Fruit fly (Drosophila melanogaster) whole organism, embryonic: ENCODE results near the gene Tpst.

ENCODE experiments used
- Atf-2 ChIP-seq: fragments of 200-800 bp; sonication (Bioruptor generic); optimal IDR thresholded peaks from 2 replicates; lab custom pipeline; 2016; ENCODE audit warnings: missing biosample characterization, missing genetic modification characterization
- Bgb ChIP-seq: fragments of 200-800 bp; sonication (Bioruptor generic); IDR thresholded peaks from 2 replicates; pipeline ENCODE4 v1.3.6; 2022; ENCODE audit warnings: missing biosample characterization, missing genetic modification characterization; ENCODE audit not compliant: partially characterized antibody
- CG10979 ChIP-seq: fragments of 200-800 bp; sonication (Bioruptor generic); optimal IDR thresholded peaks from 2 replicates; lab custom pipeline; 2018; ENCODE audit warnings: missing biosample characterization, mild to moderate bottlenecking, missing genetic modification characterization, moderate library complexity
- CG11093 ChIP-seq: fragments of 200-800 bp; sonication (Bioruptor generic); IDR thresholded peaks from 3 replicates; pipeline ENCODE4 v1.3.6; 2022; ENCODE audit warnings: missing biosample characterization, missing genetic modification characterization
- CG11398 ChIP-seq: fragments of 200-800 bp; sonication (Bioruptor generic); optimal IDR thresholded peaks from 2 replicates; lab custom pipeline; 2016; ENCODE audit warnings: missing biosample characterization, missing genetic modification characterization
- CG1233 ChIP-seq: fragments of 200-800 bp; sonication (Bioruptor generic); optimal IDR thresholded peaks from 4 replicates; lab custom pipeline; 2018; ENCODE audit warnings: missing biosample characterization, mild to moderate bottlenecking, missing genetic modification characterization
- CG14860 ChIP-seq: fragments of 200-800 bp; sonication (Bioruptor generic); IDR thresholded peaks from 3 replicates; pipeline ENCODE4 v1.3.6; 2022; ENCODE audit warnings: missing biosample characterization, missing genetic modification characterization; ENCODE audit not compliant: partially characterized antibody
- CG15073 ChIP-seq: fragments of 200-800 bp; sonication (Bioruptor generic); optimal IDR thresholded peaks from 2 replicates; lab custom pipeline; 2016; ENCODE audit warnings: missing biosample characterization, missing genetic modification characterization
- CG16779 ChIP-seq: fragments of 200-800 bp; sonication (Bioruptor generic); IDR thresholded peaks from 2 replicates; pipeline ENCODE4 v1.3.6; 2022; ENCODE audit warnings: missing biosample characterization, missing genetic modification characterization
- CG16863 ChIP-seq: fragments of 200-800 bp; sonication (Bioruptor generic); optimal IDR thresholded peaks from 3 replicates; lab custom pipeline; 2016; ENCODE audit warnings: missing biosample characterization, missing genetic modification characterization
- CG17568 ChIP-seq: fragments of 200-800 bp; sonication (Bioruptor generic); optimal IDR thresholded peaks from 2 replicates; lab custom pipeline; 2018; ENCODE audit warnings: missing biosample characterization, mild to moderate bottlenecking, missing genetic modification characterization, moderate library complexity
- CG2120 ChIP-seq: fragments of 200-800 bp; sonication (Bioruptor generic); optimal IDR thresholded peaks from 3 replicates; lab custom pipeline; 2016; ENCODE audit warnings: missing biosample characterization, missing genetic modification characterization
- CG2712 ChIP-seq: fragments of 200-800 bp; optimal IDR thresholded peaks from 3 replicates; lab custom pipeline; 2019; ENCODE audit warnings: missing biosample characterization, mild to moderate bottlenecking, missing genetic modification characterization, moderate library complexity
- CG2875 ChIP-seq: fragments of 200-800 bp; sonication (Bioruptor generic); optimal IDR thresholded peaks from 2 replicates; lab custom pipeline; 2017; ENCODE audit warnings: missing biosample characterization, mild to moderate bottlenecking, missing genetic modification characterization, missing genetic modification reagents
- CG31365 ChIP-seq: fragments of 200-800 bp; sonication (Bioruptor generic); optimal IDR thresholded peaks from 2 replicates; lab custom pipeline; 2018; ENCODE audit warnings: missing biosample characterization, mild to moderate bottlenecking, missing genetic modification characterization
- CG3407 ChIP-seq: fragments of 200-800 bp; sonication (Bioruptor generic); optimal IDR thresholded peaks from 2 replicates; lab custom pipeline; 2018; ENCODE audit warnings: missing biosample characterization, mild to moderate bottlenecking, missing genetic modification characterization
- CG4328 ChIP-seq: fragments of 200-800 bp; sonication (Bioruptor generic); optimal IDR thresholded peaks from 3 replicates; lab custom pipeline; 2017; ENCODE audit warnings: missing biosample characterization, missing genetic modification reagents, missing genetic modification characterization
- CG43689 ChIP-seq: fragments of 200-800 bp; sonication (Bioruptor generic); IDR thresholded peaks from 2 replicates; pipeline ENCODE4 v1.3.6; 2022; ENCODE audit warnings: missing biosample characterization, missing genetic modification characterization
- CG4820 ChIP-seq: fragments of 200-800 bp; sonication (Bioruptor generic); optimal IDR thresholded peaks from 3 replicates; lab custom pipeline; 2016; ENCODE audit warnings: missing biosample characterization, missing genetic modification characterization
- CG4854 ChIP-seq: fragments of 200-800 bp; sonication (Bioruptor generic); optimal IDR thresholded peaks from 2 replicates; lab custom pipeline; 2016; ENCODE audit warnings: missing biosample characterization, missing genetic modification characterization, inconsistent platforms
- CG6254 ChIP-seq: fragments of 200-800 bp; sonication (Bioruptor generic); optimal IDR thresholded peaks from 3 replicates; lab custom pipeline; 2017; ENCODE audit warnings: mild to moderate bottlenecking, missing biosample characterization, missing genetic modification reagents, missing genetic modification characterization
- CG6813 ChIP-seq: fragments of 200-800 bp; sonication (Bioruptor generic); optimal IDR thresholded peaks from 2 replicates; lab custom pipeline; 2017; ENCODE audit warnings: missing biosample characterization, missing genetic modification characterization, mild to moderate bottlenecking, moderate library complexity, missing genetic modification reagents
- CG8290 ChIP-seq, 3 experiments: fragments of 200-800 bp; sonication (Bioruptor generic); optimal IDR thresholded peaks; 2 replicates each; lab custom pipeline; 2016 to 2019; ENCODE audit warnings: missing biosample characterization in 3 of 3, missing genetic modification characterization in 3 of 3, mild to moderate bottlenecking in 2 of 3, moderate library complexity in 1 of 3
- CG9437 ChIP-seq: fragments of 200-800 bp; sonication (Bioruptor generic); optimal IDR thresholded peaks from 2 replicates; lab custom pipeline; 2018; ENCODE audit warnings: missing biosample characterization, mild to moderate bottlenecking, missing genetic modification characterization
- CG9727 ChIP-seq: fragments of 200-800 bp; sonication (Bioruptor generic); optimal IDR thresholded peaks from 3 replicates; lab custom pipeline; 2017; ENCODE audit warnings: missing biosample characterization, mild to moderate bottlenecking, missing genetic modification characterization
- Elba2 ChIP-seq: fragments of 200-800 bp; sonication (Bioruptor generic); optimal IDR thresholded peaks from 3 replicates; lab custom pipeline; 2016; ENCODE audit warnings: missing biosample characterization, missing genetic modification characterization
- HHEX ChIP-seq: fragments of 200-800 bp; sonication (Bioruptor generic); optimal IDR thresholded peaks from 3 replicates; lab custom pipeline; 2017; ENCODE audit warnings: missing biosample characterization, mild to moderate bottlenecking, missing genetic modification characterization, missing genetic modification reagents
- Xrp1 ChIP-seq: fragments of 200-800 bp; sonication (Bioruptor generic); IDR thresholded peaks from 2 replicates; pipeline ENCODE4 v1.3.6; 2022; ENCODE audit warnings: missing biosample characterization, missing genetic modification characterization
- caup ChIP-seq: fragments of 200-800 bp; sonication (Bioruptor generic); optimal IDR thresholded peaks from 3 replicates; lab custom pipeline; 2017; ENCODE audit warnings: missing biosample characterization, mild to moderate bottlenecking, missing genetic modification characterization, moderate library complexity; ENCODE audit not compliant: severe bottlenecking
- cg ChIP-seq: fragments of 200-800 bp; sonication (Bioruptor generic); optimal IDR thresholded peaks from 3 replicates; lab custom pipeline; 2019; ENCODE audit warnings: missing biosample characterization, mild to moderate bottlenecking, missing genetic modification characterization, moderate library complexity
- dpn ChIP-seq, 2 experiments: fragments of 200-800 bp; sonication (Bioruptor generic); optimal IDR thresholded peaks; 3 replicates each; lab custom pipeline; 2016; ENCODE audit warnings: missing biosample characterization in 2 of 2, missing genetic modification characterization in 2 of 2
- eyg ChIP-seq: fragments of 200-800 bp; sonication (Bioruptor generic); optimal IDR thresholded peaks from 3 replicates; lab custom pipeline; 2016; ENCODE audit warnings: missing biosample characterization, missing genetic modification characterization
- gcm2 ChIP-seq: fragments of 200-800 bp; sonication (Bioruptor generic); optimal IDR thresholded peaks from 2 replicates; lab custom pipeline; 2016; ENCODE audit warnings: missing biosample characterization, missing genetic modification characterization
- insv ChIP-seq, 2 experiments: fragments of 200-800 bp; sonication (Bioruptor generic); optimal IDR thresholded peaks; 3 replicates each; lab custom pipeline; 2016 to 2018; ENCODE audit warnings: missing biosample characterization in 2 of 2, missing genetic modification characterization in 2 of 2
- jumu ChIP-seq: fragments of 200-800 bp; sonication (Bioruptor generic); optimal IDR thresholded peaks from 3 replicates; lab custom pipeline; 2016; ENCODE audit warnings: missing biosample characterization, missing genetic modification characterization
- klu ChIP-seq: fragments of 200-800 bp; sonication (Bioruptor generic); IDR thresholded peaks from 2 replicates; pipeline ENCODE4 v1.3.6; 2022; ENCODE audit warnings: missing biosample characterization, missing genetic modification characterization
- mam ChIP-seq: fragments of 200-800 bp; sonication (Bioruptor generic); optimal IDR thresholded peaks from 3 replicates; lab custom pipeline; 2016; ENCODE audit warnings: missing biosample characterization, missing genetic modification characterization
- odd ChIP-seq: fragments of 200-800 bp; sonication (Bioruptor generic); optimal IDR thresholded peaks from 2 replicates; lab custom pipeline; 2017; ENCODE audit warnings: missing biosample characterization, mild to moderate bottlenecking, missing genetic modification characterization
- pb ChIP-seq: fragments of 200-800 bp; sonication (Bioruptor generic); optimal IDR thresholded peaks from 3 replicates; lab custom pipeline; 2016; ENCODE audit warnings: missing biosample characterization, missing genetic modification characterization
- pnt ChIP-seq: fragments of 200-800 bp; sonication (Bioruptor generic); optimal IDR thresholded peaks from 3 replicates; lab custom pipeline; 2016; ENCODE audit warnings: missing biosample characterization, missing genetic modification characterization
- sc ChIP-seq, 3 experiments: fragments of >200 bp in 2 of 3; fragments of 200-800 bp in 1 of 3; sonication (Bioruptor generic) in 1 of 3; optimal IDR thresholded peaks; 2 replicates in 2 of 3; 3 replicates in 1 of 3; lab custom pipeline; 2017; ENCODE audit warnings: mild to moderate bottlenecking in 1 of 3, missing biosample characterization in 1 of 3, missing genetic modification characterization in 1 of 3, missing genetic modification reagents in 1 of 3
- slou ChIP-seq: fragments of 200-800 bp; sonication (Bioruptor generic); optimal IDR thresholded peaks from 3 replicates; lab custom pipeline; 2016; ENCODE audit warnings: missing biosample characterization, missing genetic modification characterization
- slp2 ChIP-seq: fragments of 200-800 bp; sonication (Bioruptor generic); optimal IDR thresholded peaks from 2 replicates; lab custom pipeline; 2016; ENCODE audit warnings: missing biosample characterization, missing genetic modification characterization
- sug ChIP-seq: fragments of 200-800 bp; optimal IDR thresholded peaks from 2 replicates; lab custom pipeline; 2019; ENCODE audit warnings: missing biosample characterization, mild to moderate bottlenecking, missing genetic modification characterization, moderate library complexity
- ttk ChIP-seq: fragments of 200-800 bp; sonication (Bioruptor generic); IDR thresholded peaks from 2 replicates; pipeline ENCODE4 v2.1.2; 2022; ENCODE audit warnings: missing biosample characterization, missing genetic modification characterization
- twi ChIP-seq: fragments of 200-800 bp; optimal IDR thresholded peaks from 2 replicates; lab custom pipeline; 2019; ENCODE audit warnings: missing biosample characterization, mild to moderate bottlenecking, missing genetic modification characterization, moderate library complexity
- tx ChIP-seq: fragments of 200-800 bp; sonication (Bioruptor generic); optimal IDR thresholded peaks from 2 replicates; lab custom pipeline; 2016; ENCODE audit warnings: missing biosample characterization, missing genetic modification characterization
- zfh1 ChIP-seq: fragments of 200-800 bp; sonication (Bioruptor generic); IDR thresholded peaks from 3 replicates; pipeline ENCODE4 v1.3.6; 2022; ENCODE audit warnings: missing biosample characterization, missing genetic modification characterization

The Tpst gene

DNA sequence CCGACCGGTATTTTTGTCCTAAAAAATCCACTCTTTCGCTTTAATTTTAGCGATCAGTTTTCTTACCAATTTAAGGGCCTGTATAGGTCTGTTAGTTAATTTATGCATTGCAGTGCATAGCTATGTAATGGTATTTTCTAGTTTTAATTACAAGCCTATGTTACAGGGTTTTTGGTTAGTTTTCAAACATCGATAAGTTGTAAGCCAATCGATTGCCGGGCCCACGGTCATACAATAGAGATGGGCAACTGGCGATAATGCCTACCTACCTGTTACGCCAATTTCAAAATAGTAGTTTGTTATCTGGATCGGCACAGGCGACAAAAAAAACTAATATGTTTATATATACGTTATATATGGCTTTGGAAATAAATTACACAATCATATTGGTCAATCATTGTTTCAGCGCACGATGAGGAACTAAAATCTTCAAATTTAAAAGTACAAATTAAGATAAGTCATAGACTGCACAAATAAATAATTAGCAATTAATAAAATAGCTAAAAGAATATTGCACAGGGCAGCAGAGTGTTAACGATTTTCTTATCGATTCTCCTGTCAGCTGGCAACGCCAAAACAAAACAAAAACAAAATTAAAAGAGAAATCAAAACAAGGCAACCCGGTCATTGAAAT is 52.9 kb downstream of the Tpst start, which contains the start of the genes tth and Tango2 (continued):
- no peak for TF ChIP-seq Elba2
- no peak for TF ChIP-seq CG43689 (GFP tag; lab: Robert Waterston, UW)
- peak; percentile 50 for TF ChIP-seq twi (tag; lab: Kevin White, UChicago)
- peak; percentile 56 for TF ChIP-seq CG9437 (GFP tag; lab: Kevin White, UChicago)
- TF ChIP-seq CG11398 (GFP tag; lab: Kevin White, UChicago), result peak; percentile 40
- peak; percentile 32 for TF ChIP-seq CG2875 (GFP tag; lab: Kevin White, UChicago)
- peak in 1 of 2 experiments; percentile 9 for TF ChIP-seq insv (GFP tag; optimal IDR thresholded peaks at IDR 0.05; lab: Kevin White, UChicago)
- no peak for TF ChIP-seq CG6813
- no peak for TF ChIP-seq CG11093 (GFP tag; lab: Robert Waterston, UW)
- no peak for TF ChIP-seq gcm2
- TF ChIP-seq CG2712 (tag; lab: Kevin White, UChicago), result peak; percentile 70
- TF ChIP-seq zfh1, result peak; percentile 74; the same call in 2 of the 3 replicates
- TF ChIP-seq Atf-2 (GFP tag; lab: Kevin White, UChicago), result peak; percentile 49
- peak; percentile 55 for TF ChIP-seq Bgb (GFP tag; lab: Robert Waterston, UW)
- peak; percentile 84 for TF ChIP-seq mam (GFP tag; lab: Kevin White, UChicago)
- peak; percentile 91 for TF ChIP-seq CG2120
- peak; percentile 36; the same call in 1 of the 2 replicates for TF ChIP-seq klu (GFP tag; lab: Robert Waterston, UW)
- TF ChIP-seq pnt (GFP tag; lab: Kevin White, UChicago), result peak; percentile 62
- peak; percentile 62 for TF ChIP-seq caup (GFP tag; lab: Kevin White, UChicago)
- no peak for TF ChIP-seq sc (optimal IDR thresholded peaks at IDR 0.05; lab: Kevin White, UChicago)
- TF ChIP-seq sc (GFP tag; optimal IDR thresholded peaks at IDR 0.05; lab: Kevin White, UChicago), result no peak
- TF ChIP-seq ttk (GFP tag; lab: Robert Waterston, UW), result peak; percentile 60
- TF ChIP-seq cg (GFP tag; lab: Kevin White, UChicago), result peak; percentile 20
- peak; percentile 60 for TF ChIP-seq sug
- TF ChIP-seq CG14860, result peak; percentile 63; the same call in 2 of the 3 replicates
- peak; percentile 54 for TF ChIP-seq CG10979 (tag; lab: Kevin White, UChicago)
- TF ChIP-seq CG16863, result peak; percentile 48
- TF ChIP-seq pb, result no peak
- TF ChIP-seq CG17568 (GFP tag; lab: Kevin White, UChicago), result no peak
- peak; percentile 3 for TF ChIP-seq CG4820 (GFP tag; lab: Kevin White, UChicago)
- no peak for TF ChIP-seq CG4328 (GFP tag; lab: Kevin White, UChicago)
- TF ChIP-seq eyg (GFP tag; lab: Kevin White, UChicago), result no peak
- peak; percentile 45 for TF ChIP-seq tx (GFP tag; lab: Kevin White, UChicago)
- TF ChIP-seq dpn (GFP tag; optimal IDR thresholded peaks at IDR 0.05; lab: Kevin White, UChicago), result peak; percentile 72 to 76
- peak; percentile 3 for TF ChIP-seq CG4854 (GFP tag; lab: Kevin White, UChicago)
- TF ChIP-seq slou (GFP tag; lab: Kevin White, UChicago), result peak; percentile 29
- TF ChIP-seq CG31365, result no peak
- peak; percentile 43 for TF ChIP-seq jumu
- TF ChIP-seq odd (GFP tag; lab: Kevin White, UChicago), result no peak
- TF ChIP-seq Xrp1 (GFP tag; lab: Robert Waterston, UW), result peak; percentile 82
- no peak for TF ChIP-seq CG15073
- peak; percentile 5 for TF ChIP-seq CG8290 (GFP tag; optimal IDR thresholded peaks at IDR 0.05; lab: Kevin White, UChicago)
- no peak for TF ChIP-seq CG8290 (tag; optimal IDR thresholded peaks at IDR 0.05; lab: Kevin White, UChicago)
- TF ChIP-seq CG1233 (GFP tag; lab: Kevin White, UChicago), result peak; percentile 78
- no peak for TF ChIP-seq CG16779 (GFP tag; lab: Robert Waterston, UW)
- TF ChIP-seq CG9727 (GFP tag; lab: Kevin White, UChicago), result peak; percentile 63
- no peak for TF ChIP-seq CG3407 (GFP tag; lab: Kevin White, UChicago)
- peak; percentile 27 for TF ChIP-seq slp2 (GFP tag; lab: Kevin White, UChicago)
- TF ChIP-seq CG6254 (GFP tag; lab: Kevin White, UChicago), result no peak
- TF ChIP-seq HHEX (GFP tag; lab: Kevin White, UChicago), result peak; percentile 60
